Fruit fly (Drosophila melanogaster): ENCODE results near the gene CG17982.

DNA sequence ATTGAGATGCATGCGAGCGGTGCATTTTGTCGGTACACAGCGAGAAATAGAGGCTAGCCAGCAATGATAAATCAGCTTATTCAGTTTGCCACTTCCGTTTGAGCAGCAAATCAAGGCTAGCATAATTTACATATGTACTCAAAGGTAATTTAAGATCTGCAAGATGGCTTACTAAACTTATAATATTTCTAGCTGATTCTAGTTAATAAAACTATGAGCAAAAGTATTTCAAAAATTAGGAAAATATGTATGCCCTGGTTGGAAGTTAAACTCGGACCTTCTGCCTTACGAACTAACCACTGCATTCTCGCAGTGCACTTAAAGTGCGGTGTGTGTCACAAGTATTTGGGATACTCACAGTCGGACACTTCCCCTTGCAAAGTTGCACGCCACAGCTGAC, 20.8 kb downstream of the CG17982 start:
- TF ChIP-seq CG17806 (tag; optimal IDR thresholded peaks at IDR 0.05) (peak; percentile 33), CG8301 (tag; optimal IDR thresholded peaks at IDR 0.05) (peak; percentile 65), CG8159 (tag; optimal IDR thresholded peaks at IDR 0.05) (peak; percentile 50), fd96Ca (GFP tag; IDR thresholded peaks at IDR 0.05) (peak; percentile 57; the same call in 2 of the 3 replicates), CG13204 (GFP tag; optimal IDR thresholded peaks at IDR 0.05) (no peak), CG14655 (GFP tag; optimal IDR thresholded peaks at IDR 0.05) (peak; percentile 66)

All from whole organism, pupa.